Worm (Caenorhabditis elegans) whole organism, L3 larva: ENCODE measurements around the gene cutl-9.

ENCODE experiments used
- aly-2 ChIP-seq: fragments of 150-350 bp; optimal IDR thresholded peaks from 2 replicates; lab custom pipeline; 2014; ENCODE audit warnings: missing biosample characterization, missing genetic modification characterization
- elt-2 ChIP-seq: sonication (generic microtip); optimal IDR thresholded peaks from 2 replicates; lab custom pipeline; 2016; ENCODE audit warnings: missing genetic modification reagents, mild to moderate bottlenecking, missing genetic modification characterization, missing compliant biosample characterization
- elt-3 ChIP-seq, 3 experiments: fragments of 150-350 bp in 1 of 3; sonication (generic microtip) in 2 of 3; optimal IDR thresholded peaks; 2 replicates in 2 of 3; 4 replicates in 1 of 3; lab custom pipeline; 2014 to 2017; ENCODE audit warnings: missing biosample characterization in 3 of 3, missing genetic modification characterization in 3 of 3
- fkh-2 ChIP-seq: fragments of 150-350 bp; optimal IDR thresholded peaks from 2 replicates; lab custom pipeline; 2014; ENCODE audit warnings: missing biosample characterization, missing genetic modification reagents, missing genetic modification characterization
- lin-15B ChIP-seq: fragments of 150-350 bp; optimal IDR thresholded peaks from 2 replicates; lab custom pipeline; 2014; ENCODE audit warnings: missing biosample characterization, missing genetic modification characterization
- mml-1 ChIP-seq: fragments of 150-350 bp; sonication (generic microtip); optimal IDR thresholded peaks from 3 replicates; lab custom pipeline; 2014; ENCODE audit warnings: missing biosample characterization, missing genetic modification characterization
- nhr-76 ChIP-seq: fragments of 150-350 bp; sonication (generic microtip); optimal IDR thresholded peaks from 5 replicates; lab custom pipeline; 2014; ENCODE audit warnings: missing biosample characterization, missing genetic modification characterization
- snpc-4 ChIP-seq: fragments of 150-350 bp; optimal IDR thresholded peaks from 2 replicates; lab custom pipeline; 2014; ENCODE audit warnings: missing biosample characterization, missing genetic modification characterization
- zag-1 ChIP-seq: fragments of 150-350 bp; optimal IDR thresholded peaks from 2 replicates; lab custom pipeline; 2014; ENCODE audit warnings: missing biosample characterization, missing genetic modification characterization

DNA sequence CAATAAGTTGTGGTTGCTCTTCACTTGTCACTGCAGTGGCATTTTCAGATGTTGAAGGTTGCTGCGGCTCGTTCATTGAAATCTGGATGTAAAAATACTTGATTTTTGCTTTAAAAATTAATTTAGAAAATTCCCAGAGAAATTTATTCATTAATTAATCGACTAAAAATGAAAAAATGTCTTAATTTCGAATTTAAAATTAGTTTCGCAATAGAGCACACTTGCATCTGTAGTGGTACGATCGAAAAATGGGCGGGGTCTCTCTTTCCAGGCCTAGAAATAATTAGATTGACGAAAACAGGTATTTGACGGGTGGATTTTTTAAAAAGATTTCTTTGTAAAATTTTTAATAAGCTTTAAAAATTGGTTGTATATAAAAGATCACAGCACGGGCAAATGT lies 40.6 kb downstream of the cutl-9 start, which contains the start of gene D2089.8:
- TF ChIP-seq mml-1 (tag; lab: Kevin White, UChicago) (no peak), elt-2 (tag; lab: Kevin White, UChicago) (no peak), snpc-4 (tag; lab: Kevin White, UChicago) (no peak), zag-1 (no peak), aly-2 (tag; lab: Kevin White, UChicago) (no peak), elt-3 (tag; optimal IDR thresholded peaks at IDR 0.05; lab: Kevin White, UChicago) (no peak), nhr-76 (tag; lab: Kevin White, UChicago) (no peak), lin-15B (no peak), fkh-2 (tag; lab: Kevin White, UChicago) (no peak)
